Worm (Caenorhabditis elegans): ENCODE data around the gene srsx-16.

Gene srsx-16

DNA sequence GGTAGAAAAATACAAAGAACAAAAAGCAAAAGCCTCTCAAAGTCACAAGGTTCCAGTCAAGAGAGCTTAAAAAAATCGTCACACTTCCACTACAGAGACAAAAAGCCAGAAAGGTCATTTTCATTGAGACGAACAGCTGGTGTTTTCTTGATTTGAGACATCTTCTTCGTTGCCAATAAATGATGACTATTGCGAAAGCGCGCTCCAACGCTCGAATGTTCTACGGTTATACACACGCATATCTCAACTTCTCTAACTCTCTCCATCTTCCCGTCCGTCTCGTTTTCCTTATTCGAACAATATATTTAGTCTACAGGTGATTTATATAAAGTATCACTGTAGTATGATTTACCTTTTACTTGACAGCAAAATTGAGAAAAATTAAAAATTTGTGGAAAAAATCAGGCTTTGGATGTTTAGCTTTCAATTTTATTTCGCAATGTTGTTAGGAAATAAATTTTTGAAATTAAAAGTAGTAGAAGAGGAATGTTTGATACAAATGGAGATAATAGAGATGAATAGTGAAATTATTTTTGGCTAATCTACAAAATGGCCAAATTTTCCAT lies 45.9 kb upstream of the srsx-16 start (continued):
- TF ChIP-seq mxl-3 (GFP tag; optimal IDR thresholded peaks at IDR 0.05) (no peak), F37D6.2 (tag; optimal IDR thresholded peaks at IDR 0.05) (no peak), snpc-1.2 (GFP tag; IDR thresholded peaks at IDR 0.05) (no peak), spr-1 (tag; optimal IDR thresholded peaks at IDR 0.05) (no peak), D1046.2 (GFP tag; IDR thresholded peaks at IDR 0.05) (no peak), spr-3 (GFP tag; optimal IDR thresholded peaks at IDR 0.05) (no peak), mdl-1 (tag; optimal IDR thresholded peaks at IDR 0.05) (peak in 1 of 2 experiments; percentile 58), arid-1 (GFP tag; conservative IDR thresholded peaks at IDR 0.05) (0 out of 2 replicates have a peak, but pooled peaks have one; percentile 19), zfp-2 (tag; optimal IDR thresholded peaks at IDR 0.05) (no peak), hif-1 (tag; optimal IDR thresholded peaks at IDR 0.05) (peak in 1 of 2 experiments; percentile 58), dve-1 (tag; optimal IDR thresholded peaks at IDR 0.05; ENCODE audit: insufficient read depth) (peak; percentile 57), tag-97 (GFP tag; IDR thresholded peaks at IDR 0.05) (no peak), lin-29 (GFP tag; IDR thresholded peaks at IDR 0.05) (no peak), aly-2 (tag; optimal IDR thresholded peaks at IDR 0.05) (no peak), nhr-42 (GFP tag; IDR thresholded peaks at IDR 0.05) (no peak), ceh-32 (tag; optimal IDR thresholded peaks at IDR 0.05; ENCODE audit: poor library complexity) (no peak), hlh-30 (tag; optimal IDR thresholded peaks at IDR 0.05; ENCODE audit: insufficient read depth) (peak; percentile 47), zip-2 (tag; optimal IDR thresholded peaks at IDR 0.05) (no peak), mes-2 (tag; optimal IDR thresholded peaks at IDR 0.05; ENCODE audit: poor library complexity, severe bottlenecking) (peak; percentile 37), duxl-1 (tag; optimal IDR thresholded peaks at IDR 0.05; ENCODE audit: poor library complexity) (no peak), F44E2.7 (GFP tag; IDR thresholded peaks at IDR 0.05) (no peak), sdz-12 (GFP tag; optimal IDR thresholded peaks at IDR 0.05) (no peak), tra-1 (GFP tag; IDR thresholded peaks at IDR 0.05) (no peak), nhr-11 (tag; optimal IDR thresholded peaks at IDR 0.05) (peak; percentile 69), nhr-76 (tag; optimal IDR thresholded peaks at IDR 0.05) (no peak), ceh-28 (tag; optimal IDR thresholded peaks at IDR 0.05) (no peak), lim-7 (GFP tag; IDR thresholded peaks at IDR 0.05) (no peak; the same call in 1 of the 2 replicates), F26F4.8 (GFP tag; conservative IDR thresholded peaks at IDR 0.05) (no peak), F49E8.2 (tag; optimal IDR thresholded peaks at IDR 0.05; ENCODE audit: borderline replicate concordance) (no peak), fkh-10 (GFP tag; optimal IDR thresholded peaks at IDR 0.05) (no peak), T26A8.4 (GFP tag; IDR thresholded peaks at IDR 0.05) (no peak; the same call in 1 of the 2 replicates), F10B5.3 (tag; optimal IDR thresholded peaks at IDR 0.05) (no peak), daf-8 (GFP tag; IDR thresholded peaks at IDR 0.05) (no peak), nhr-77 (tag; optimal IDR thresholded peaks at IDR 0.05) (no peak), php-3 (GFP tag; IDR thresholded peaks at IDR 0.05) (no peak), nhr-6 (tag; optimal IDR thresholded peaks at IDR 0.05) (peak; percentile 43), mdt-29 (GFP tag; IDR thresholded peaks at IDR 0.05) (0 out of 2 replicates have a peak, but pooled peaks have one; percentile 25), zfp-3 (GFP tag; conservative IDR thresholded peaks at IDR 0.05) (no peak), ceh-20 (GFP tag; IDR thresholded peaks at IDR 0.05) (0 out of 2 replicates have a peak, but pooled peaks have one; percentile 12), lir-3 (tag; optimal IDR thresholded peaks at IDR 0.05) (no peak), nhr-25 (tag; optimal IDR thresholded peaks at IDR 0.05; ENCODE audit: borderline replicate concordance, insufficient read depth) (peak; percentile 61), lin-1 (GFP tag; IDR thresholded peaks at IDR 0.05) (no peak), nhr-111 (GFP tag; optimal IDR thresholded peaks at IDR 0.05) (no peak), dmd-6 (GFP tag; IDR thresholded peaks at IDR 0.05) (peak; percentile 60), ztf-7 (tag; optimal IDR thresholded peaks at IDR 0.05) (no peak), nhr-102 (tag; optimal IDR thresholded peaks at IDR 0.05) (no peak), ceh-82 (tag; optimal IDR thresholded peaks at IDR 0.05) (no peak), ztf-11 (tag; optimal IDR thresholded peaks at IDR 0.05) (no peak), unc-39 (tag; optimal IDR thresholded peaks at IDR 0.05) (no peak)

Measured in whole organism, L4 larva.